Fruit fly (Drosophila melanogaster): ENCODE results near the gene Dcr-1.
A peak's percentile ranks its signal among the peaks of the same experiment; 100 is the strongest.

Gene Dcr-1

DNA sequence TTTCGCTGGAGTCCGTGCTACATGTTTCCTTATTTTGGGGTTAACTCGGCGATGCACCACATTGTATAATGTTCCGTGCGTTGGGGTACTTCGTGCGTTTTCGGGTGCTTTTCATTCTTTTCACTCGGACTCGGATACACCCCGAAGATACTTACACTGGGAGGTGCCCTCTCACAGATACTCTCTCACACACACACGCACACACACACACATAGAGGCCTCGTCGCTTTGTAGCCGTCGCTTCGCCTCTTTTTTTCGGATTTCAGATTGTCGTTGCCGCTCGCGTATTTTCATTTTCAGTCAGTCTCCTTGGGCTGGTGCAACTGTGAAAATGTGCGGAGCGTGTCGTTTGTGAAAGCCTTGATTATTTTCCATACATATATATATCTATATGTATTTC lies 40.5 kb upstream of the Dcr-1 start (continued):
- no peak for TF ChIP-seq CG17186 (GFP tag; optimal IDR thresholded peaks at IDR 0.05)
- peak in 1 of 2 experiments; percentile 93 for TF ChIP-seq Pdp1 (GFP tag; optimal IDR thresholded peaks at IDR 0.05)
- peak; percentile 46; the same call in 1 of the 3 replicates for TF ChIP-seq z (GFP tag; IDR thresholded peaks at IDR 0.05)
- TF ChIP-seq CG8388 (GFP tag; optimal IDR thresholded peaks at IDR 0.05) = no peak
- TF ChIP-seq Hr78 (GFP tag; optimal IDR thresholded peaks at IDR 0.05) = peak in 1 of 2 experiments; percentile 3
- peak; percentile 45 for TF ChIP-seq CG10543 (GFP tag; optimal IDR thresholded peaks at IDR 0.05)
- TF ChIP-seq CG3847 (GFP tag; IDR thresholded peaks at IDR 0.05) = peak; percentile 29; the same call in 1 of the 2 replicates
- no peak for TF ChIP-seq Side (GFP tag; optimal IDR thresholded peaks at IDR 0.05)
- TF ChIP-seq CG2712 (tag; optimal IDR thresholded peaks at IDR 0.05) = peak; percentile 0
- TF ChIP-seq CG4854 (GFP tag; optimal IDR thresholded peaks at IDR 0.05) = no peak
- TF ChIP-seq row (GFP tag; IDR thresholded peaks at IDR 0.05) = no peak; the same call in 2 of the 3 replicates
- TF ChIP-seq CG13287 (GFP tag; IDR thresholded peaks at IDR 0.05; ENCODE audit: partially characterized antibody) = peak; percentile 9; the same call in 1 of the 2 replicates
- TF ChIP-seq so (GFP tag; IDR thresholded peaks at IDR 0.05) = peak; percentile 78; the same call in 2 of the 3 replicates
- TF ChIP-seq CG6254 (GFP tag; optimal IDR thresholded peaks at IDR 0.05) = peak; percentile 28
- TF ChIP-seq CG18764 (GFP tag; optimal IDR thresholded peaks at IDR 0.05) = no peak
- 0 out of 2 replicates have a peak, but pooled peaks have one; percentile 17 for TF ChIP-seq CG31441 (GFP tag; IDR thresholded peaks at IDR 0.05)
- no peak for TF ChIP-seq Oaz (GFP tag; IDR thresholded peaks at IDR 0.05)
- no peak for TF ChIP-seq CG15601 (tag; optimal IDR thresholded peaks at IDR 0.05)
- no peak for TF ChIP-seq CG11456 (GFP tag; IDR thresholded peaks at IDR 0.05)
- TF ChIP-seq HLH4C (GFP tag; IDR thresholded peaks at IDR 0.05; ENCODE audit: partially characterized antibody) = no peak
- peak; percentile 61; the same call in 1 of the 2 replicates for TF ChIP-seq Adf1 (GFP tag; IDR thresholded peaks at IDR 0.05)
- peak; percentile 59 for TF ChIP-seq CG11504 (tag; optimal IDR thresholded peaks at IDR 0.05)
- peak; percentile 49 for TF ChIP-seq CG10147 (GFP tag; optimal IDR thresholded peaks at IDR 0.05)
- TF ChIP-seq Vsx1 (GFP tag; optimal IDR thresholded peaks at IDR 0.05) = no peak
- no peak for TF ChIP-seq lola (GFP tag; optimal IDR thresholded peaks at IDR 0.05)
- TF ChIP-seq CG15073 (GFP tag; optimal IDR thresholded peaks at IDR 0.05) = no peak
- TF ChIP-seq ftz-f1 (GFP tag; optimal IDR thresholded peaks at IDR 0.05) = peak; percentile 53
- no peak for TF ChIP-seq esg (GFP tag; conservative IDR thresholded peaks at IDR 0.05)
- no peak for TF ChIP-seq crc (GFP tag; optimal IDR thresholded peaks at IDR 0.05)
- no peak for TF ChIP-seq cato (GFP tag; optimal IDR thresholded peaks at IDR 0.05; ENCODE audit: borderline replicate concordance)

DNA sequence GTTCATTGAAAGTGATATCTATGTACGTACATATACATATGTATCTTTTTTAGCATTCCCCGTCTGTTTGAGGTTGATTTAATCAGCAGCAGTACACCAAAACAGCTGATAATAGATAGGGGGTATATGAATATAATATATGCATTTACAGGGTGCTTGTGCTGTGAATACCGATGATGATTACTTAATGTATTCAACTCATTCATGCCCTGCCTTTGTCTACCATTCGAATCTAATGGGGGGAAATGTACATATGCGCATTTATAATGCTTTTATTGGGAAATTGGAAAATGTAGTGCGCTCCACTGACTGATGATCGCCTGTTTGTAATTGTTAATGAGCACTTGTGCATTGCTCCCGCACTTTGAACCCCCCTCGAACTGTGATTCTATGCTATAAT lies 39.2 kb upstream of the Dcr-1 start:
- TF ChIP-seq CG10366 (GFP tag; IDR thresholded peaks at IDR 0.05) (peak; percentile 35; the same call in 1 of the 2 replicates), D19A (tag; optimal IDR thresholded peaks at IDR 0.05) (no peak), nau (GFP tag; optimal IDR thresholded peaks at IDR 0.05) (no peak), Nf-YB (GFP tag; optimal IDR thresholded peaks at IDR 0.05) (no peak), CG10654 (GFP tag; optimal IDR thresholded peaks at IDR 0.05) (no peak), CG32532 (GFP tag; IDR thresholded peaks at IDR 0.05) (0 out of 2 replicates have a peak, but pooled peaks have one; percentile 28), CG10979 (tag; optimal IDR thresholded peaks at IDR 0.05) (no peak), CG11398 (GFP tag; optimal IDR thresholded peaks at IDR 0.05) (no peak), HLHmδ (GFP tag; optimal IDR thresholded peaks at IDR 0.05) (peak; percentile 34), chinmo (GFP tag; IDR thresholded peaks at IDR 0.05; ENCODE audit: partially characterized antibody) (0 out of 4 replicates have a peak, but pooled peaks have one; percentile 41), croc (GFP tag; conservative IDR thresholded peaks at IDR 0.05) (no peak), sr (GFP tag; IDR thresholded peaks at IDR 0.05) (no peak), CG2199 (GFP tag; IDR thresholded peaks at IDR 0.05) (0 out of 3 replicates have a peak, but pooled peaks have one; percentile 26), CG3847 (GFP tag; IDR thresholded peaks at IDR 0.05) (no peak), cwo (GFP tag; optimal IDR thresholded peaks at IDR 0.05) (no peak), CG6254 (GFP tag; optimal IDR thresholded peaks at IDR 0.05) (peak; percentile 73), CG2875 (GFP tag; optimal IDR thresholded peaks at IDR 0.05) (no peak), MBD-R2 (GFP tag; IDR thresholded peaks at IDR 0.05) (no peak), caup (GFP tag; optimal IDR thresholded peaks at IDR 0.05; ENCODE audit: severe bottlenecking) (peak; percentile 24), gt (GFP tag; IDR thresholded peaks at IDR 0.05) (no peak), row (GFP tag; IDR thresholded peaks at IDR 0.05) (0 out of 3 replicates have a peak, but pooled peaks have one; percentile 13), CG17328 (GFP tag; IDR thresholded peaks at IDR 0.05) (no peak)
